Fruit fly (Drosophila melanogaster) whole organism, embryonic: ENCODE results near the gene Alp13.
A peak's percentile ranks its signal among the peaks of the same experiment; 100 is the strongest.

Source experiments
- Abd-B ChIP-seq: fragments of 200-800 bp; sonication (Bioruptor generic); optimal IDR thresholded peaks from 2 replicates; lab custom pipeline; 2018; ENCODE audit warnings: missing biosample characterization, mild to moderate bottlenecking, missing genetic modification characterization, moderate library complexity
- Aef1 ChIP-seq: fragments of 200-800 bp; sonication (Bioruptor generic); IDR thresholded peaks from 3 replicates; pipeline ENCODE4 v1.3.6; 2022; ENCODE audit warnings: missing biosample characterization, missing genetic modification characterization
- CG11398 ChIP-seq: fragments of 200-800 bp; sonication (Bioruptor generic); optimal IDR thresholded peaks from 2 replicates; lab custom pipeline; 2016; ENCODE audit warnings: missing biosample characterization, missing genetic modification characterization
- CG11695 ChIP-seq: fragments of 200-800 bp; sonication (Bioruptor generic); IDR thresholded peaks from 3 replicates; pipeline ENCODE4 v1.3.6; 2022; ENCODE audit warnings: missing biosample characterization, missing genetic modification characterization
- CG12391 ChIP-seq: fragments of 200-800 bp; sonication (Bioruptor generic); optimal IDR thresholded peaks from 3 replicates; lab custom pipeline; 2018; ENCODE audit warnings: missing biosample characterization, mild to moderate bottlenecking, missing genetic modification characterization, moderate library complexity
- CG12659 ChIP-seq: fragments of 200-800 bp; sonication (Bioruptor generic); optimal IDR thresholded peaks from 3 replicates; lab custom pipeline; 2017; ENCODE audit warnings: mild to moderate bottlenecking, missing biosample characterization, missing genetic modification reagents, missing genetic modification characterization
- CG12744 ChIP-seq: fragments of 200-800 bp; sonication (Bioruptor generic); optimal IDR thresholded peaks from 2 replicates; lab custom pipeline; 2016; ENCODE audit warnings: missing biosample characterization, missing genetic modification characterization
- CG13894 ChIP-seq: fragments of 200-800 bp; sonication (Bioruptor generic); optimal IDR thresholded peaks from 3 replicates; lab custom pipeline; 2018; ENCODE audit warnings: missing biosample characterization, mild to moderate bottlenecking, missing genetic modification characterization, moderate library complexity
- CG1603 ChIP-seq: fragments of 200-800 bp; sonication (Bioruptor generic); optimal IDR thresholded peaks from 2 replicates; lab custom pipeline; 2019; ENCODE audit warnings: missing biosample characterization, mild to moderate bottlenecking, missing genetic modification characterization, moderate library complexity
- CG2129 ChIP-seq: fragments of 200-800 bp; sonication (Bioruptor generic); IDR thresholded peaks from 2 replicates; pipeline ENCODE4 v1.3.6; 2022; ENCODE audit warnings: missing biosample characterization, missing genetic modification characterization; ENCODE audit not compliant: partially characterized antibody
- CG2202 ChIP-seq: fragments of 200-800 bp; sonication (Bioruptor generic); optimal IDR thresholded peaks from 2 replicates; lab custom pipeline; 2018; ENCODE audit warnings: missing biosample characterization, mild to moderate bottlenecking, missing genetic modification characterization
- CG30403 ChIP-seq: fragments of 200-800 bp; sonication (Bioruptor generic); optimal IDR thresholded peaks from 3 replicates; lab custom pipeline; 2016; ENCODE audit warnings: missing biosample characterization, missing genetic modification characterization
- CG31441 ChIP-seq: fragments of 200-800 bp; sonication (Bioruptor generic); IDR thresholded peaks from 2 replicates; pipeline ENCODE4 v1.3.6; 2022; ENCODE audit warnings: missing biosample characterization, missing genetic modification characterization
- CG32532 ChIP-seq: fragments of 200-800 bp; sonication (Bioruptor generic); IDR thresholded peaks from 2 replicates; pipeline ENCODE4 v1.3.6; 2022; ENCODE audit warnings: missing biosample characterization, missing genetic modification characterization
- CG34422 ChIP-seq: fragments of 200-800 bp; sonication (Bioruptor generic); IDR thresholded peaks from 3 replicates; pipeline ENCODE4 v1.3.6; 2022; ENCODE audit warnings: missing biosample characterization, missing genetic modification characterization
- CG5180 ChIP-seq: fragments of 200-800 bp; sonication (Bioruptor generic); optimal IDR thresholded peaks from 3 replicates; lab custom pipeline; 2017; ENCODE audit warnings: missing biosample characterization, missing genetic modification characterization, mild to moderate bottlenecking, moderate library complexity, missing genetic modification reagents
- CG7839 ChIP-seq: fragments of 200-800 bp; sonication (Bioruptor generic); optimal IDR thresholded peaks from 3 replicates; lab custom pipeline; 2018; ENCODE audit warnings: missing biosample characterization, mild to moderate bottlenecking, missing genetic modification characterization, moderate library complexity
- CG8281 ChIP-seq: fragments of 200-800 bp; sonication (Bioruptor generic); optimal IDR thresholded peaks from 2 replicates; lab custom pipeline; 2018; ENCODE audit warnings: missing biosample characterization, mild to moderate bottlenecking, missing genetic modification characterization, moderate library complexity
- CG8359 ChIP-seq: fragments of 200-800 bp; sonication (Bioruptor generic); optimal IDR thresholded peaks from 2 replicates; lab custom pipeline; 2017; ENCODE audit warnings: missing biosample characterization, mild to moderate bottlenecking, missing genetic modification characterization, borderline replicate concordance
- CG9876 ChIP-seq: fragments of 200-800 bp; sonication (Bioruptor generic); optimal IDR thresholded peaks from 2 replicates; lab custom pipeline; 2016; ENCODE audit warnings: missing biosample characterization, missing genetic modification characterization
- Chrac-16 ChIP-seq: fragments of 200-800 bp; sonication (Bioruptor generic); optimal IDR thresholded peaks from 3 replicates; lab custom pipeline; 2016; ENCODE audit warnings: missing biosample characterization, missing genetic modification characterization
- Deaf1 ChIP-seq: fragments of 200-800 bp; optimal IDR thresholded peaks from 3 replicates; lab custom pipeline; 2019; ENCODE audit warnings: missing biosample characterization, mild to moderate bottlenecking, missing genetic modification characterization, moderate library complexity
- Dip2 ChIP-seq: fragments of 200-800 bp; sonication (Bioruptor generic); IDR thresholded peaks from 2 replicates; pipeline ENCODE4 v1.3.6; 2022; ENCODE audit warnings: missing biosample characterization, missing genetic modification characterization
- Dll ChIP-seq: fragments of 200-800 bp; sonication (Bioruptor generic); IDR thresholded peaks from 4 replicates; pipeline ENCODE4 v1.3.6; 2022; ENCODE audit warnings: missing biosample characterization, missing genetic modification characterization; ENCODE audit not compliant: partially characterized antibody
- Doc3 ChIP-seq: fragments of 200-800 bp; sonication (Bioruptor generic); IDR thresholded peaks from 3 replicates; pipeline ENCODE4 v1.3.6; 2022; ENCODE audit warnings: missing biosample characterization, missing genetic modification characterization; ENCODE audit not compliant: partially characterized antibody
- Fer2 ChIP-seq: fragments of 200-800 bp; sonication (Bioruptor generic); optimal IDR thresholded peaks from 2 replicates; lab custom pipeline; 2018; ENCODE audit warnings: missing biosample characterization, mild to moderate bottlenecking, missing genetic modification characterization, moderate library complexity
- Jarid2 ChIP-seq: fragments of 200-800 bp; sonication (Bioruptor generic); optimal IDR thresholded peaks from 3 replicates; lab custom pipeline; 2017; ENCODE audit warnings: mild to moderate bottlenecking, missing biosample characterization, missing genetic modification reagents, missing genetic modification characterization
- Max ChIP-seq: fragments of 200-800 bp; sonication (Bioruptor generic); optimal IDR thresholded peaks from 2 replicates; lab custom pipeline; 2016; ENCODE audit warnings: missing biosample characterization, mild to moderate bottlenecking, missing genetic modification characterization
- Oli ChIP-seq: fragments of 200-800 bp; sonication (Bioruptor generic); optimal IDR thresholded peaks from 2 replicates; lab custom pipeline; 2018; ENCODE audit warnings: missing biosample characterization, mild to moderate bottlenecking, missing genetic modification characterization, moderate library complexity
- bsh ChIP-seq, 2 experiments: fragments of 200-800 bp; sonication (Bioruptor generic); optimal IDR thresholded peaks; 2 replicates each; lab custom pipeline; 2017 to 2018; ENCODE audit warnings: mild to moderate bottlenecking in 2 of 2, missing biosample characterization in 2 of 2, missing genetic modification characterization in 2 of 2, moderate library complexity in 1 of 2
- chinmo ChIP-seq: fragments of 200-800 bp; sonication (Bioruptor generic); IDR thresholded peaks from 4 replicates; pipeline ENCODE4 v1.3.6; 2022; ENCODE audit warnings: missing biosample characterization, missing genetic modification characterization; ENCODE audit not compliant: partially characterized antibody
- ci ChIP-seq: fragments of 200-800 bp; sonication (Bioruptor generic); IDR thresholded peaks from 3 replicates; pipeline ENCODE4 v1.3.6; 2022; ENCODE audit warnings: missing biosample characterization, missing genetic modification characterization
- cwo ChIP-seq: fragments of 200-800 bp; sonication (Bioruptor generic); optimal IDR thresholded peaks from 3 replicates; lab custom pipeline; 2017; ENCODE audit warnings: missing biosample characterization, missing genetic modification characterization, mild to moderate bottlenecking, moderate library complexity, missing genetic modification reagents
- emc ChIP-seq: fragments of 200-800 bp; sonication (Bioruptor generic); optimal IDR thresholded peaks from 2 replicates; lab custom pipeline; 2016; ENCODE audit warnings: missing biosample characterization, missing genetic modification characterization
- fd96Cb ChIP-seq: fragments of 200-800 bp; sonication (Bioruptor generic); optimal IDR thresholded peaks from 2 replicates; lab custom pipeline; 2018; ENCODE audit warnings: missing biosample characterization, mild to moderate bottlenecking, missing genetic modification characterization, moderate library complexity
- gcm ChIP-seq: fragments of 200-800 bp; sonication (Bioruptor generic); optimal IDR thresholded peaks from 2 replicates; lab custom pipeline; 2019; ENCODE audit warnings: missing biosample characterization, mild to moderate bottlenecking, missing genetic modification characterization, moderate library complexity
- hkb ChIP-seq, 2 experiments: fragments of 200-800 bp in 1 of 2; fragments of >200 bp in 1 of 2; sonication (Bioruptor generic) in 1 of 2; IDR thresholded peaks in 1 of 2; optimal IDR thresholded peaks in 1 of 2; 2 replicates each; pipeline versions ENCODE4 v1.3.6 to Lab custom; 2017 to 2022; ENCODE audit warnings: missing biosample characterization in 1 of 2, missing genetic modification characterization in 1 of 2
- jigr1 ChIP-seq: fragments of 200-800 bp; sonication (Bioruptor generic); IDR thresholded peaks from 3 replicates; pipeline ENCODE4 v1.3.6; 2022; ENCODE audit warnings: missing biosample characterization, missing genetic modification characterization
- onecut ChIP-seq: fragments of 200-800 bp; sonication (Bioruptor generic); IDR thresholded peaks from 2 replicates; pipeline ENCODE4 v1.3.6; 2022; ENCODE audit warnings: missing biosample characterization, missing genetic modification characterization
- otp ChIP-seq: fragments of 200-800 bp; sonication (Bioruptor generic); IDR thresholded peaks from 3 replicates; pipeline ENCODE4, ENCODE4 v1.3.6; 2022; ENCODE audit warnings: missing biosample characterization, missing genetic modification characterization
- pho ChIP-seq: fragments of 200-800 bp; sonication (Bioruptor generic); optimal IDR thresholded peaks from 2 replicates; lab custom pipeline; 2016; ENCODE audit warnings: missing biosample characterization, missing genetic modification characterization
- pros ChIP-seq: fragments of 200-800 bp; sonication (Bioruptor generic); optimal IDR thresholded peaks from 3 replicates; lab custom pipeline; 2019; ENCODE audit warnings: missing biosample characterization, mild to moderate bottlenecking, missing genetic modification characterization, moderate library complexity
- sd ChIP-seq: fragments of 200-800 bp; sonication (Bioruptor generic); optimal IDR thresholded peaks from 3 replicates; lab custom pipeline; 2018; ENCODE audit warnings: missing biosample characterization, mild to moderate bottlenecking, missing genetic modification characterization, moderate library complexity
- sr ChIP-seq: fragments of 200-800 bp; sonication (Bioruptor generic); IDR thresholded peaks from 3 replicates; pipeline ENCODE4 v1.3.6; 2022; ENCODE audit warnings: missing biosample characterization, missing genetic modification characterization
- stwl ChIP-seq: fragments of 200-800 bp; sonication (Bioruptor generic); optimal IDR thresholded peaks from 3 replicates; lab custom pipeline; 2018; ENCODE audit warnings: missing biosample characterization, mild to moderate bottlenecking, missing genetic modification characterization, moderate library complexity
- tna ChIP-seq: fragments of 200-800 bp; sonication (Bioruptor generic); IDR thresholded peaks from 2 replicates; pipeline ENCODE4 v1.3.6; 2022; ENCODE audit warnings: missing biosample characterization, missing genetic modification characterization; ENCODE audit not compliant: partially characterized antibody
- wdn ChIP-seq: fragments of 200-800 bp; sonication (Bioruptor generic); IDR thresholded peaks from 2 replicates; pipeline ENCODE4 v1.3.6; 2022; ENCODE audit warnings: missing biosample characterization, missing genetic modification characterization

The Alp13 gene

dm6 chr3R:10034995-10035446 is 40.2 kb downstream of the Alp13 start (continued):
- TF ChIP-seq Deaf1 (tag; lab: Kevin White, UChicago) (peak; percentile 65), Dip2 (GFP tag; lab: Robert Waterston, UW) (no peak), Dll (GFP tag; lab: Robert Waterston, UW) (0 out of 4 replicates have a peak, but pooled peaks have one; percentile 17), Oli (tag; lab: Kevin White, UChicago) (no peak), CG2129 (GFP tag; lab: Robert Waterston, UW) (no peak), pho (GFP tag; lab: Kevin White, UChicago) (no peak), hkb (optimal IDR thresholded peaks at IDR 0.05; lab: Kevin White, UChicago) (no peak), hkb (GFP tag; IDR thresholded peaks at IDR 0.05; lab: Robert Waterston, UW) (0 out of 2 replicates have a peak, but pooled peaks have one; percentile 8), tna (no peak), CG34422 (no peak), wdn (GFP tag; lab: Robert Waterston, UW) (no peak), CG13894 (tag; lab: Kevin White, UChicago) (no peak), chinmo (GFP tag; lab: Robert Waterston, UW) (0 out of 4 replicates have a peak, but pooled peaks have one; percentile 44), gcm (GFP tag; lab: Kevin White, UChicago) (no peak), fd96Cb (tag; lab: Kevin White, UChicago) (no peak), CG32532 (peak; percentile 30; the same call in 1 of the 2 replicates), emc (GFP tag; lab: Kevin White, UChicago) (no peak), pros (GFP tag; lab: Kevin White, UChicago) (peak; percentile 32), CG7839 (no peak), stwl (tag; lab: Kevin White, UChicago) (no peak)

dm6 chr3R:10032951-10033720 is 42.0 kb downstream of the Alp13 start:
- no peak for TF ChIP-seq cwo
- peak; percentile 30 for TF ChIP-seq CG1603
- peak; percentile 99 for TF ChIP-seq CG8281 (tag; lab: Kevin White, UChicago)
- TF ChIP-seq sd (tag; lab: Kevin White, UChicago): peak; percentile 15
- TF ChIP-seq Abd-B (GFP tag; lab: Kevin White, UChicago): peak; percentile 41
- TF ChIP-seq Fer2: no peak
- no peak for TF ChIP-seq jigr1 (GFP tag; lab: Robert Waterston, UW)
- TF ChIP-seq Chrac-16 (GFP tag; lab: Kevin White, UChicago): no peak
- no peak for TF ChIP-seq ci (GFP tag; lab: Robert Waterston, UW)
- TF ChIP-seq CG5180: no peak
- TF ChIP-seq CG2202 (tag; lab: Kevin White, UChicago): no peak
- TF ChIP-seq CG12744 (GFP tag; lab: Kevin White, UChicago): no peak
- TF ChIP-seq CG12391 (tag; lab: Kevin White, UChicago): peak; percentile 19
- peak; percentile 90 for TF ChIP-seq onecut (GFP tag; lab: Robert Waterston, UW)
- TF ChIP-seq Aef1 (GFP tag; lab: Robert Waterston, UW): no peak
- TF ChIP-seq otp: no peak
- no peak for TF ChIP-seq CG11398 (GFP tag; lab: Kevin White, UChicago)
- TF ChIP-seq bsh (GFP tag; optimal IDR thresholded peaks at IDR 0.05; lab: Kevin White, UChicago): peak in 1 of 2 experiments; percentile 17
- TF ChIP-seq CG8359: no peak
- TF ChIP-seq sr: no peak
- TF ChIP-seq CG7839: peak; percentile 24
- TF ChIP-seq Max (GFP tag; lab: Kevin White, UChicago): no peak
- no peak for TF ChIP-seq CG9876 (GFP tag; lab: Kevin White, UChicago)
- no peak for TF ChIP-seq Doc3 (GFP tag; lab: Robert Waterston, UW)
- peak; percentile 11 for TF ChIP-seq CG12659 (GFP tag; lab: Kevin White, UChicago)
- TF ChIP-seq CG30403 (GFP tag; lab: Kevin White, UChicago): peak; percentile 12
- no peak for TF ChIP-seq Jarid2 (GFP tag; lab: Kevin White, UChicago)
- TF ChIP-seq CG31441 (GFP tag; lab: Robert Waterston, UW): peak; percentile 48
- no peak for TF ChIP-seq CG11695 (GFP tag; lab: Robert Waterston, UW)
